Fruit fly (Drosophila melanogaster): Measurements from ENCODE around the gene CG31778.

DNA sequence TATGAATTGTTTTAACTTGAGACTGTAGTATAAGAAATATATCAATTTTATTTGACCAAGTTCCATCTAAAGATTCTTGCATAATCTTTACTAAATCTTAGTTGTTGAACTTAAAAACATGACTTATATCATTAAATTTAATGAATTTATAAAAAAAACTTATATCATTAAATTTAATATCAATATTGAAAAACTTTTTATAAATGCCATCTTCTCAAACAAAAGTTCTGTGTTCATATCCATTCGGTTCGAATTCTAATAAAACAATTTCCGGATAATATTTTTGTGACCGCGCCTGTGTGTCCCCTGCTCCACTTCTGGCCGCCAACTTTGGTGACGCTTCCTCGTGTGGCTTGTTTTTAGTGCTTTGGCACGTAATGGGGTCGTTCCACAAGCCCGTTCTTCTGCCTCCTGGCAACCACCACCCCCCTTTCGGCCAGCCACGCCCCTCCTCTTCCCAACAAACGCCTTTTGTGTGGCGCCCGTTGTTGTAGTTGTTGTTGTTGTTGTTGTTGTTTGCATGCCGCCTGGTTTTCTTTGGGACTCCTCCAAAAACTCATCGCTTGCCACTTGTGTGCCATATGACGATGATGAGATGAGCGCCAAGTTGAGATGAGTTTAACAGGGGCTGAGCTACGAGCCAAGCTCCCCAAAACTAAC, 31.8 kb upstream of the CG31778 start:
- TF ChIP-seq CTCF (optimal IDR thresholded peaks at IDR 0.05), result no peak
- no peak for TF ChIP-seq CG8478 (optimal IDR thresholded peaks at IDR 0.05)
